Worm (Caenorhabditis elegans) whole organism, L2 larva: Measurements from ENCODE around the gene C27H5.2.

Experiments
- ZK546.5 ChIP-seq: sonication (generic microtip); optimal IDR thresholded peaks from 2 replicates; lab custom pipeline; 2017; ENCODE audit warnings: missing biosample characterization, missing genetic modification characterization
- ama-1 ChIP-seq: fragments of 150-350 bp; optimal IDR thresholded peaks from 2 replicates; lab custom pipeline; 2018; ENCODE audit warnings: inconsistent platforms
- egl-27 ChIP-seq: sonication (generic microtip); optimal IDR thresholded peaks from 3 replicates; lab custom pipeline; 2017; ENCODE audit warnings: missing biosample characterization, missing genetic modification reagents, missing genetic modification characterization
- elt-1 ChIP-seq: fragments of 150-350 bp; optimal IDR thresholded peaks from 2 replicates; lab custom pipeline; 2014; ENCODE audit warnings: missing biosample characterization, missing genetic modification characterization
- fos-1 ChIP-seq: fragments of 150-350 bp; optimal IDR thresholded peaks from 2 replicates; lab custom pipeline; 2014; ENCODE audit warnings: missing biosample characterization, missing genetic modification characterization
- lsy-2 ChIP-seq, 2 experiments: fragments of 150-350 bp in 1 of 2; sonication (generic microtip) in 1 of 2; optimal IDR thresholded peaks; 2 replicates each; lab custom pipeline; 2014 to 2017; ENCODE audit warnings: missing biosample characterization in 2 of 2, missing genetic modification characterization in 2 of 2
- mdl-1 ChIP-seq, 2 experiments: fragments of 150-350 bp in 1 of 2; sonication (generic microtip) in 1 of 2; optimal IDR thresholded peaks; 2 replicates each; lab custom pipeline; 2017; ENCODE audit warnings: missing biosample characterization in 2 of 2, missing genetic modification characterization in 2 of 2
- nhr-77 ChIP-seq: fragments of 150-350 bp; optimal IDR thresholded peaks from 2 replicates; lab custom pipeline; 2014; ENCODE audit warnings: missing biosample characterization, missing genetic modification characterization
- skn-1 ChIP-seq: sonication (generic microtip); optimal IDR thresholded peaks from 2 replicates; lab custom pipeline; 2017; ENCODE audit warnings: missing biosample characterization, missing genetic modification characterization
- sma-9 ChIP-seq, 2 experiments: fragments of 150-350 bp in 1 of 2; sonication (generic microtip) in 1 of 2; optimal IDR thresholded peaks; 2 replicates each; lab custom pipeline; 2014 to 2016; ENCODE audit warnings: missing genetic modification characterization in 2 of 2, mild to moderate bottlenecking in 1 of 2, missing biosample characterization in 1 of 2, missing compliant biosample characterization in 1 of 2, missing genetic modification reagents in 1 of 2, moderate library complexity in 1 of 2
- snpc-4 ChIP-seq: fragments of 150-350 bp; optimal IDR thresholded peaks from 2 replicates; lab custom pipeline; 2014; ENCODE audit warnings: missing biosample characterization, missing genetic modification characterization
- unc-62 ChIP-seq: fragments of 150-350 bp; optimal IDR thresholded peaks from 2 replicates; lab custom pipeline; 2014; ENCODE audit warnings: missing biosample characterization, missing genetic modification reagents, missing genetic modification characterization
- ztf-11 ChIP-seq: sonication (generic microtip); optimal IDR thresholded peaks from 2 replicates; lab custom pipeline; 2017; ENCODE audit warnings: missing biosample characterization, missing genetic modification characterization

DNA sequence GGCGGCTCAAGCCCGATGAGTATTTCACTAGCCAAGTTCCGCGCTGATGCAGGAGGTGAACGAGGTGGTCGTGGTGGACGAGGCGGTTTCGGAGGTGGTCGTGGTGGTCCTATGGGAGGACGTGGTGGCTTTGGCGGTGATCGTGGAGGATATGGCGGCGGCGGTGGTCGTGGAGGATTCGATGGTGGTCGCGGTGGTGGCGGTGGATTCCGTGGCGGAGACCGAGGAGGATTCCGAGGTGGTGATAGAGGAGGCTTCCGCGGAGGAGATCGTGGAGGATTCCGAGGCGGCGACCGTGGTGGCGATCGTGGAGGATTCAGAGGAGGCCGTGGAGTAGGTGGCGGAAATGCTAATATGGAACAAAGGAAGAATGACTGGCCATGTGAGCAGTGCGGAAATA is 670 bp upstream of the C27H5.2 start:
- no peak for TF ChIP-seq ztf-11 (tag; lab: Kevin White, UChicago)
- no peak for TF ChIP-seq skn-1
- TF ChIP-seq egl-27 (tag; lab: Kevin White, UChicago): no peak
- no peak for TF ChIP-seq nhr-77 (tag; lab: Kevin White, UChicago)
- no peak for TF ChIP-seq unc-62 (GFP tag; lab: Kevin White, UChicago)
- TF ChIP-seq mdl-1 (tag; optimal IDR thresholded peaks at IDR 0.05; lab: Kevin White, UChicago): no peak
- TF ChIP-seq elt-1 (tag; lab: Kevin White, UChicago): no peak
- TF ChIP-seq fos-1 (tag; lab: Kevin White, UChicago): no peak
- TF ChIP-seq snpc-4 (tag; lab: Kevin White, UChicago): no peak
- no peak for TF ChIP-seq ama-1 (lab: Kevin White, UChicago)
- TF ChIP-seq lsy-2 (tag; optimal IDR thresholded peaks at IDR 0.05; lab: Kevin White, UChicago): no peak
- TF ChIP-seq ZK546.5 (tag; lab: Kevin White, UChicago): no peak
- no peak for TF ChIP-seq sma-9 (GFP tag; optimal IDR thresholded peaks at IDR 0.05; lab: Kevin White, UChicago)
- TF ChIP-seq sma-9 (tag; optimal IDR thresholded peaks at IDR 0.05; lab: Kevin White, UChicago): no peak
